Fruit fly (Drosophila melanogaster) whole organism, embryonic: ENCODE measurements around the gene Glyat.
A peak's percentile ranks its signal among the peaks of the same experiment; 100 is the strongest.

Experiments
- CG11696 ChIP-seq: fragments of 200-800 bp; sonication (Bioruptor generic); IDR thresholded peaks from 2 replicates; pipeline ENCODE4 v1.3.6; 2022; ENCODE audit warnings: missing biosample characterization, missing genetic modification characterization
- CG12659 ChIP-seq: fragments of 200-800 bp; sonication (Bioruptor generic); optimal IDR thresholded peaks from 3 replicates; lab custom pipeline; 2017; ENCODE audit warnings: mild to moderate bottlenecking, missing biosample characterization, missing genetic modification reagents, missing genetic modification characterization
- CG14014 ChIP-seq: fragments of 200-800 bp; sonication (Bioruptor generic); IDR thresholded peaks from 2 replicates; pipeline ENCODE4 v1.3.6; 2022; ENCODE audit warnings: missing biosample characterization, missing genetic modification characterization
- CG1529 ChIP-seq: fragments of 200-800 bp; sonication (Bioruptor generic); optimal IDR thresholded peaks from 3 replicates; lab custom pipeline; 2018; ENCODE audit warnings: missing biosample characterization, missing genetic modification characterization
- CG15479 ChIP-seq: fragments of 200-800 bp; sonication (Bioruptor generic); optimal IDR thresholded peaks from 3 replicates; lab custom pipeline; 2019; ENCODE audit warnings: missing biosample characterization, mild to moderate bottlenecking, missing genetic modification characterization, moderate library complexity
- CG15514 ChIP-seq: fragments of 200-800 bp; sonication (Bioruptor generic); optimal IDR thresholded peaks from 3 replicates; lab custom pipeline; 2017; ENCODE audit warnings: missing biosample characterization, missing genetic modification characterization, mild to moderate bottlenecking, moderate library complexity, missing genetic modification reagents
- CG17328 ChIP-seq: fragments of 200-800 bp; sonication (Bioruptor generic); IDR thresholded peaks from 2 replicates; pipeline ENCODE4 v1.3.6; 2022; ENCODE audit warnings: missing biosample characterization, missing genetic modification characterization
- CG18764 ChIP-seq: fragments of 200-800 bp; sonication (Bioruptor generic); optimal IDR thresholded peaks from 3 replicates; lab custom pipeline; 2016; ENCODE audit warnings: missing biosample characterization, missing genetic modification characterization
- CG31388 ChIP-seq: fragments of 200-800 bp; sonication (Bioruptor generic); optimal IDR thresholded peaks from 2 replicates; lab custom pipeline; 2016; ENCODE audit warnings: missing biosample characterization, missing genetic modification characterization
- CG32767 ChIP-seq: fragments of 200-800 bp; sonication (Bioruptor generic); IDR thresholded peaks from 2 replicates; pipeline ENCODE4 v1.3.6; 2022; ENCODE audit warnings: missing biosample characterization, missing genetic modification characterization
- CG33213 ChIP-seq: fragments of 200-800 bp; sonication (Bioruptor generic); optimal IDR thresholded peaks from 3 replicates; lab custom pipeline; 2016; ENCODE audit warnings: missing biosample characterization, missing genetic modification characterization
- CG33557 ChIP-seq: fragments of 200-800 bp; sonication (Bioruptor generic); optimal IDR thresholded peaks from 2 replicates; lab custom pipeline; 2019; ENCODE audit warnings: missing biosample characterization, mild to moderate bottlenecking, missing genetic modification characterization, moderate library complexity
- CG3838 ChIP-seq: fragments of 200-800 bp; sonication (Bioruptor generic); optimal IDR thresholded peaks from 3 replicates; lab custom pipeline; 2016; ENCODE audit warnings: missing biosample characterization, missing genetic modification characterization
- CG3995 ChIP-seq: fragments of 200-800 bp; sonication (Bioruptor generic); optimal IDR thresholded peaks from 3 replicates; lab custom pipeline; 2016; ENCODE audit warnings: missing biosample characterization, missing genetic modification characterization
- CG6272 ChIP-seq: fragments of 200-800 bp; sonication (Bioruptor generic); IDR thresholded peaks from 2 replicates; pipeline ENCODE4 v1.3.6; 2022; ENCODE audit warnings: missing biosample characterization, missing genetic modification characterization
- CG7839 ChIP-seq: fragments of 200-800 bp; sonication (Bioruptor generic); optimal IDR thresholded peaks from 3 replicates; lab custom pipeline; 2018; ENCODE audit warnings: missing biosample characterization, mild to moderate bottlenecking, missing genetic modification characterization, moderate library complexity
- CG8281 ChIP-seq: fragments of 200-800 bp; sonication (Bioruptor generic); optimal IDR thresholded peaks from 2 replicates; lab custom pipeline; 2018; ENCODE audit warnings: missing biosample characterization, mild to moderate bottlenecking, missing genetic modification characterization, moderate library complexity
- CG8924 ChIP-seq: fragments of 200-800 bp; optimal IDR thresholded peaks from 3 replicates; lab custom pipeline; 2019; ENCODE audit warnings: missing biosample characterization, mild to moderate bottlenecking, missing genetic modification characterization, moderate library complexity
- CG9797 ChIP-seq: fragments of 200-800 bp; sonication (Bioruptor generic); optimal IDR thresholded peaks from 3 replicates; lab custom pipeline; 2018; ENCODE audit warnings: missing biosample characterization, mild to moderate bottlenecking, missing genetic modification characterization
- Dp ChIP-seq: fragments of 200-800 bp; sonication (Bioruptor generic); optimal IDR thresholded peaks from 2 replicates; lab custom pipeline; 2018; ENCODE audit warnings: missing biosample characterization, mild to moderate bottlenecking, missing genetic modification characterization, moderate library complexity
- GATAe ChIP-seq: fragments of 200-800 bp; sonication (Bioruptor generic); conservative IDR thresholded peaks from 2 replicates; pipeline ENCODE4 v1.3.6; 2022; ENCODE audit warnings: missing biosample characterization, missing genetic modification characterization
- Lim3 ChIP-seq: fragments of 200-800 bp; sonication (Bioruptor generic); IDR thresholded peaks from 2 replicates; pipeline ENCODE4 v1.3.6; 2022; ENCODE audit warnings: missing biosample characterization, missing genetic modification characterization
- Max ChIP-seq: fragments of 200-800 bp; sonication (Bioruptor generic); optimal IDR thresholded peaks from 2 replicates; lab custom pipeline; 2016; ENCODE audit warnings: missing biosample characterization, mild to moderate bottlenecking, missing genetic modification characterization
- Med ChIP-seq: fragments of 200-800 bp; sonication (Bioruptor generic); peaks from one replicate; lab custom pipeline; 2016; ENCODE audit warnings: missing biosample characterization, missing genetic modification characterization, mild to moderate bottlenecking, inconsistent platforms, moderate library complexity
- Neu2 ChIP-seq: fragments of 200-800 bp; sonication (Bioruptor generic); optimal IDR thresholded peaks from 3 replicates; lab custom pipeline; 2016; ENCODE audit warnings: missing biosample characterization, missing genetic modification characterization, borderline replicate concordance
- Ptx1 ChIP-seq: fragments of 200-800 bp; sonication (Bioruptor generic); IDR thresholded peaks from 2 replicates; pipeline ENCODE4 v1.3.6; 2022; ENCODE audit warnings: missing biosample characterization, missing genetic modification characterization
- Sry-β ChIP-seq: fragments of 200-800 bp; sonication (Bioruptor generic); optimal IDR thresholded peaks from 2 replicates; lab custom pipeline; 2018; ENCODE audit warnings: missing biosample characterization, mild to moderate bottlenecking, missing genetic modification characterization, moderate library complexity
- Xrp1 ChIP-seq: fragments of 200-800 bp; sonication (Bioruptor generic); IDR thresholded peaks from 2 replicates; pipeline ENCODE4 v1.3.6; 2022; ENCODE audit warnings: missing biosample characterization, missing genetic modification characterization
- cad ChIP-seq: fragments of >200 bp; optimal IDR thresholded peaks from 2 replicates; lab custom pipeline; 2017; ENCODE audit warnings: missing biosample characterization, missing genetic modification characterization
- dimm ChIP-seq: fragments of 200-800 bp; sonication (Bioruptor generic); IDR thresholded peaks from 2 replicates; pipeline ENCODE4 v1.3.6; 2022; ENCODE audit warnings: missing biosample characterization, missing genetic modification characterization
- dpn ChIP-seq, 2 experiments: fragments of 200-800 bp; sonication (Bioruptor generic); optimal IDR thresholded peaks; 3 replicates each; lab custom pipeline; 2016; ENCODE audit warnings: missing biosample characterization in 2 of 2, missing genetic modification characterization in 2 of 2
- emc ChIP-seq: fragments of 200-800 bp; sonication (Bioruptor generic); optimal IDR thresholded peaks from 2 replicates; lab custom pipeline; 2016; ENCODE audit warnings: missing biosample characterization, missing genetic modification characterization
- lab ChIP-seq: fragments of 200-800 bp; sonication (Bioruptor generic); optimal IDR thresholded peaks from 3 replicates; lab custom pipeline; 2017; ENCODE audit warnings: missing biosample characterization, missing genetic modification characterization, mild to moderate bottlenecking, moderate library complexity, missing genetic modification reagents
- maf-S ChIP-seq: fragments of 200-800 bp; sonication (Bioruptor generic); optimal IDR thresholded peaks from 2 replicates; lab custom pipeline; 2016; ENCODE audit warnings: missing biosample characterization, missing genetic modification characterization
- mirr ChIP-seq: fragments of 200-800 bp; sonication (Bioruptor generic); optimal IDR thresholded peaks from 3 replicates; lab custom pipeline; 2018; ENCODE audit warnings: missing biosample characterization, mild to moderate bottlenecking, missing genetic modification characterization
- nom ChIP-seq: fragments of 200-800 bp; sonication (Bioruptor generic); optimal IDR thresholded peaks from 2 replicates; lab custom pipeline; 2017; ENCODE audit warnings: missing biosample characterization, missing genetic modification characterization, mild to moderate bottlenecking, moderate library complexity, missing genetic modification reagents
- pan ChIP-seq, 4 experiments: fragments of >200 bp in 3 of 4; fragments of 200-800 bp in 1 of 4; sonication (Bioruptor generic) in 1 of 4; optimal IDR thresholded peaks in 3 of 4; IDR thresholded peaks in 1 of 4; 2 replicates each; pipeline versions ENCODE4 v1.3.6 to Lab custom; 2017 to 2022; ENCODE audit warnings: missing biosample characterization in 2 of 4, missing genetic modification characterization in 2 of 4, mixed read lengths in 1 of 4
- pho ChIP-seq: fragments of 200-800 bp; sonication (Bioruptor generic); optimal IDR thresholded peaks from 2 replicates; lab custom pipeline; 2016; ENCODE audit warnings: missing biosample characterization, missing genetic modification characterization
- prd ChIP-seq, 3 experiments: fragments of >200 bp in 2 of 3; fragments of 200-800 bp in 1 of 3; sonication (Bioruptor generic) in 1 of 3; optimal IDR thresholded peaks in 2 of 3; IDR thresholded peaks in 1 of 3; 2 replicates in 2 of 3; 3 replicates in 1 of 3; pipeline versions ENCODE4 v1.3.6 to Lab custom; 2017 to 2022; ENCODE audit warnings: missing biosample characterization in 1 of 3, missing genetic modification characterization in 1 of 3
- pzg ChIP-seq: fragments of 200-800 bp; sonication (Bioruptor generic); optimal IDR thresholded peaks from 3 replicates; lab custom pipeline; 2018; ENCODE audit warnings: missing biosample characterization, mild to moderate bottlenecking, missing genetic modification characterization, moderate library complexity
- row ChIP-seq: fragments of 200-800 bp; sonication (Bioruptor generic); IDR thresholded peaks from 3 replicates; pipeline ENCODE4 v1.3.6; 2022; ENCODE audit warnings: missing biosample characterization, missing genetic modification characterization
- sc ChIP-seq, 3 experiments: fragments of >200 bp in 2 of 3; fragments of 200-800 bp in 1 of 3; sonication (Bioruptor generic) in 1 of 3; optimal IDR thresholded peaks; 2 replicates in 2 of 3; 3 replicates in 1 of 3; lab custom pipeline; 2017; ENCODE audit warnings: mild to moderate bottlenecking in 1 of 3, missing biosample characterization in 1 of 3, missing genetic modification characterization in 1 of 3, missing genetic modification reagents in 1 of 3
- sens-2 ChIP-seq: fragments of 200-800 bp; sonication (Bioruptor generic); IDR thresholded peaks from 2 replicates; pipeline ENCODE4 v1.3.6; 2022; ENCODE audit warnings: missing biosample characterization, missing genetic modification characterization
- stwl ChIP-seq: fragments of 200-800 bp; sonication (Bioruptor generic); optimal IDR thresholded peaks from 3 replicates; lab custom pipeline; 2018; ENCODE audit warnings: missing biosample characterization, mild to moderate bottlenecking, missing genetic modification characterization, moderate library complexity
- tap ChIP-seq: fragments of 200-800 bp; optimal IDR thresholded peaks from 3 replicates; lab custom pipeline; 2019; ENCODE audit warnings: missing biosample characterization, mild to moderate bottlenecking, missing genetic modification characterization, moderate library complexity
- tx ChIP-seq: fragments of 200-800 bp; sonication (Bioruptor generic); optimal IDR thresholded peaks from 2 replicates; lab custom pipeline; 2016; ENCODE audit warnings: missing biosample characterization, missing genetic modification characterization
- unc-4 ChIP-seq: fragments of 200-800 bp; sonication (Bioruptor generic); IDR thresholded peaks from 2 replicates; pipeline ENCODE4 v1.3.6; 2022; ENCODE audit warnings: missing biosample characterization, missing genetic modification characterization; ENCODE audit not compliant: partially characterized antibody
- vfl ChIP-seq: fragments of 200-800 bp; sonication (Bioruptor generic); optimal IDR thresholded peaks from 2 replicates; lab custom pipeline; 2016; ENCODE audit warnings: missing biosample characterization, missing genetic modification characterization
- wdn ChIP-seq: fragments of 200-800 bp; sonication (Bioruptor generic); IDR thresholded peaks from 2 replicates; pipeline ENCODE4 v1.3.6; 2022; ENCODE audit warnings: missing biosample characterization, missing genetic modification characterization

The Glyat gene

dm6 chr2L:7964611-7965010 lies 45.8 kb downstream of the Glyat start (continued):
- TF ChIP-seq CG18764 (GFP tag; lab: Kevin White, UChicago) (peak; percentile 51), stwl (tag; lab: Kevin White, UChicago) (no peak), unc-4 (GFP tag; lab: Robert Waterston, UW) (no peak), mirr (GFP tag; lab: Kevin White, UChicago) (no peak), CG3995 (GFP tag; lab: Kevin White, UChicago) (no peak), tx (peak; percentile 39), cad (no peak), CG6272 (GFP tag; lab: Robert Waterston, UW) (peak; percentile 53; the same call in 1 of the 2 replicates), Dp (GFP tag; lab: Kevin White, UChicago) (no peak), CG9797 (GFP tag; lab: Kevin White, UChicago) (no peak), CG8281 (tag; lab: Kevin White, UChicago) (peak; percentile 28), Lim3 (GFP tag; lab: Robert Waterston, UW) (peak; percentile 62; the same call in 1 of the 2 replicates), GATAe (GFP tag; lab: Robert Waterston, UW) (no peak), CG33557 (GFP tag; lab: Kevin White, UChicago) (no peak), CG31388 (GFP tag; lab: Kevin White, UChicago) (peak; percentile 41), sens-2 (GFP tag; lab: Robert Waterston, UW) (peak; percentile 62), CG32767 (GFP tag; lab: Robert Waterston, UW) (peak; percentile 56), CG7839 (tag; lab: Kevin White, UChicago) (peak; percentile 76), pzg (no peak), Neu2 (GFP tag; lab: Kevin White, UChicago) (no peak), prd (optimal IDR thresholded peaks at IDR 0.05; lab: Kevin White, UChicago) (no peak), prd (GFP tag; IDR thresholded peaks at IDR 0.05; lab: Robert Waterston, UW) (peak; percentile 88), CG12659 (peak; percentile 59), CG8924 (tag; lab: Kevin White, UChicago) (peak; percentile 71), vfl (GFP tag; lab: Kevin White, UChicago) (no peak), lab (GFP tag; lab: Kevin White, UChicago) (peak; percentile 76), CG14014 (GFP tag; lab: Robert Waterston, UW) (peak; percentile 72), pan (optimal IDR thresholded peaks at IDR 0.05; lab: Kevin White, UChicago) (no peak), pan (GFP tag; optimal IDR thresholded peaks at IDR 0.05 in 1 of 2, IDR thresholded peaks at IDR 0.05 in 1 of 2) (peak in 1 of 2 experiments; percentile 88), CG15479 (GFP tag; lab: Kevin White, UChicago) (no peak), CG1529 (peak; percentile 40), pho (GFP tag; lab: Kevin White, UChicago) (peak; percentile 3), CG17328 (GFP tag; lab: Robert Waterston, UW) (peak; percentile 82), Xrp1 (peak; percentile 85), CG3838 (GFP tag; lab: Kevin White, UChicago) (no peak), nom (no peak), wdn (GFP tag; lab: Robert Waterston, UW) (peak; percentile 51; the same call in 1 of the 2 replicates), row (GFP tag; lab: Robert Waterston, UW) (peak; percentile 80), tap (peak; percentile 64), dimm (GFP tag; lab: Robert Waterston, UW) (peak; percentile 43), Med (GFP tag; lab: Kevin White, UChicago) (peak; percentile 92), Ptx1 (GFP tag; lab: Robert Waterston, UW) (peak; percentile 84), CG33213 (GFP tag; lab: Kevin White, UChicago) (peak; percentile 27), maf-S (peak; percentile 57), emc (GFP tag; lab: Kevin White, UChicago) (no peak), CG15514 (GFP tag; lab: Kevin White, UChicago) (peak; percentile 29), Max (GFP tag; lab: Kevin White, UChicago) (peak; percentile 31), dpn (GFP tag; optimal IDR thresholded peaks at IDR 0.05; lab: Kevin White, UChicago) (peak; percentile 71 to 76), CG11696 (GFP tag; lab: Robert Waterston, UW) (peak; percentile 47; the same call in 1 of the 2 replicates), sc (optimal IDR thresholded peaks at IDR 0.05; lab: Kevin White, UChicago) (no peak), sc (GFP tag; optimal IDR thresholded peaks at IDR 0.05; lab: Kevin White, UChicago) (peak; percentile 51), Sry-β (GFP tag; lab: Kevin White, UChicago) (no peak)
